Worm (Caenorhabditis elegans): ENCODE measurements around the gene nas-24.

The nas-24 gene

ce11 chrV:13807232-13807631, 38.0 kb downstream of the nas-24 start, which contains the start of gene swan-1:
TSS of gene swan-1 (minus strand) at chrV:13807237.
- TF ChIP-seq unc-39 (tag; optimal IDR thresholded peaks at IDR 0.05) (no peak), nhr-76 (tag; optimal IDR thresholded peaks at IDR 0.05) (no peak), egl-43 (GFP tag; IDR thresholded peaks at IDR 0.05) (no peak), zip-11 (GFP tag; IDR thresholded peaks at IDR 0.05) (no peak), ceh-44 (GFP tag; IDR thresholded peaks at IDR 0.05) (no peak), aly-2 (tag; optimal IDR thresholded peaks at IDR 0.05) (no peak), lsy-2 (tag; optimal IDR thresholded peaks at IDR 0.05) (peak in 1 of 2 experiments; percentile 9), hlh-11 (tag; optimal IDR thresholded peaks at IDR 0.05) (peak; percentile 1), daf-16 (GFP tag; optimal IDR thresholded peaks at IDR 0.05) (peak in 1 of 2 experiments; percentile 3), daf-16 (tag; optimal IDR thresholded peaks at IDR 0.05) (no peak), lin-39 (tag; optimal IDR thresholded peaks at IDR 0.05) (no peak), fkh-10 (GFP tag; optimal IDR thresholded peaks at IDR 0.05) (no peak), Y5F2A.4 (GFP tag; optimal IDR thresholded peaks at IDR 0.05) (no peak), daf-8 (GFP tag; IDR thresholded peaks at IDR 0.05) (no peak)

DNA sequence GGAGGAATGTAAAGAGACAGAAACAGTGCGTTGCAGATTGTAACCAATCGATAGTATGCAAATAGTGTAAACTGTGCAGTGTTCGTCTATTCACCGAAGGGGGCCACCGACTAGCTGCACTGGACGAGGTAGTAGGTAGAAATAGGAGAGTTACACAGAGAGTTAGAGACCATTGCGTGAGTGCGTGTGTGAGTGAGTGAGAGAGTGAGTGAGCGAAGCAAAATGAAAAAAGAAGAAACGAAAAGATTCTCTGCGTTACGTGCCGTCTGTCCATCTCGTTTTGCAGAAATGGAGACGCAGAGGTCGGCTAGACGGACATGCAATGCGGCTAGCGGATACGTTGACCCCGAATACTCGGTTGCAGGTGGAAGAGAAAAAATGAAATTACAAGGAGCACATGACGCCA, 39.3 kb downstream of the nas-24 start:
- TF ChIP-seq ces-1 (GFP tag; optimal IDR thresholded peaks at IDR 0.05) (no peak), mes-2 (tag; optimal IDR thresholded peaks at IDR 0.05; ENCODE audit: poor library complexity, severe bottlenecking) (peak; percentile 75), dpl-1 (GFP tag; optimal IDR thresholded peaks at IDR 0.05) (peak; percentile 19), rbr-2 (tag; optimal IDR thresholded peaks at IDR 0.05) (peak; percentile 73), set-16 (GFP tag; IDR thresholded peaks at IDR 0.05) (peak; percentile 17; the same call in 1 of the 2 replicates), nhr-111 (GFP tag; optimal IDR thresholded peaks at IDR 0.05) (no peak), nhr-76 (tag; optimal IDR thresholded peaks at IDR 0.05) (no peak), mxl-3 (GFP tag; optimal IDR thresholded peaks at IDR 0.05) (peak; percentile 74), lsy-2 (tag; optimal IDR thresholded peaks at IDR 0.05) (peak; percentile 46 to 49), D1046.2 (GFP tag; IDR thresholded peaks at IDR 0.05) (no peak), vab-7 (GFP tag; IDR thresholded peaks at IDR 0.05) (0 out of 2 replicates have a peak, but pooled peaks have one; percentile 6), tra-1 (GFP tag; IDR thresholded peaks at IDR 0.05) (no peak), nhr-11 (tag; optimal IDR thresholded peaks at IDR 0.05) (peak; percentile 79), pha-4 (GFP tag; IDR thresholded peaks at IDR 0.05) (no peak), pha-4 (tag; optimal IDR thresholded peaks at IDR 0.05) (peak; percentile 28), dmd-9 (GFP tag; IDR thresholded peaks at IDR 0.05) (no peak), nhr-6 (tag; optimal IDR thresholded peaks at IDR 0.05) (peak; percentile 92), nhr-48 (tag; optimal IDR thresholded peaks at IDR 0.05) (peak; percentile 28), hmg-1.1 (GFP tag; IDR thresholded peaks at IDR 0.05) (peak; percentile 74), aha-1 (tag) (peak; percentile 84), ceh-28 (tag; optimal IDR thresholded peaks at IDR 0.05) (peak; percentile 16), ceh-20 (GFP tag; IDR thresholded peaks at IDR 0.05) (peak; percentile 25; the same call in 1 of the 2 replicates), hlh-30 (tag; optimal IDR thresholded peaks at IDR 0.05; ENCODE audit: insufficient read depth) (peak; percentile 49), nhr-102 (tag; optimal IDR thresholded peaks at IDR 0.05) (no peak), F49E8.2 (tag; optimal IDR thresholded peaks at IDR 0.05; ENCODE audit: borderline replicate concordance) (no peak), hlh-11 (tag; optimal IDR thresholded peaks at IDR 0.05) (peak; percentile 83), T20F7.1 (GFP tag; optimal IDR thresholded peaks at IDR 0.05) (peak; percentile 2), lim-7 (GFP tag; IDR thresholded peaks at IDR 0.05) (no peak; the same call in 1 of the 2 replicates), F44E2.7 (GFP tag; IDR thresholded peaks at IDR 0.05) (0 out of 2 replicates have a peak, but pooled peaks have one; percentile 27), mdl-1 (tag; optimal IDR thresholded peaks at IDR 0.05) (peak in 1 of 2 experiments; percentile 78), nhr-25 (tag; optimal IDR thresholded peaks at IDR 0.05; ENCODE audit: borderline replicate concordance, insufficient read depth) (peak; percentile 28), ZK546.5 (tag; optimal IDR thresholded peaks at IDR 0.05) (no peak), nhr-42 (GFP tag; IDR thresholded peaks at IDR 0.05) (no peak), ztf-7 (tag; optimal IDR thresholded peaks at IDR 0.05) (no peak), F37D6.2 (tag; optimal IDR thresholded peaks at IDR 0.05) (peak; percentile 25), unc-62 (GFP tag; optimal IDR thresholded peaks at IDR 0.05 in 1 of 2) (peak in 1 of 2 experiments; percentile 94), unc-62 (tag; optimal IDR thresholded peaks at IDR 0.05) (no peak), dmd-6 (GFP tag; IDR thresholded peaks at IDR 0.05) (peak; percentile 60), zag-1 (tag; optimal IDR thresholded peaks at IDR 0.05) (no peak)

Measured in whole organism, L4 larva.